Fruit fly (Drosophila melanogaster) whole organism, embryonic: ENCODE data around the gene CG11980.

Experiments used
- E2f1 ChIP-seq: fragments of 200-800 bp; sonication (Bioruptor generic); IDR thresholded peaks from 2 replicates; pipeline ENCODE4 v1.3.6; 2022; ENCODE audit warnings: missing biosample characterization, missing genetic modification characterization
- Scr ChIP-seq: fragments of 200-800 bp; sonication (Bioruptor generic); IDR thresholded peaks from 2 replicates; pipeline ENCODE4 v1.3.6; 2022; ENCODE audit warnings: missing biosample characterization, missing genetic modification characterization; ENCODE audit not compliant: partially characterized antibody

- TF ChIP-seq E2f1 (GFP tag; lab: Robert Waterston, UW) (no peak), Scr (no peak)
Observed at dm6 chr3R:9016869-9017268, 13.1 kb downstream of the CG11980 start.
